Worm (Caenorhabditis elegans) whole organism, L2 larva: ENCODE results near the gene lido-18.

ENCODE experiments used
- R02D3.7 ChIP-seq: fragments of 150-350 bp; optimal IDR thresholded peaks from 2 replicates; lab custom pipeline; 2014; ENCODE audit warnings: missing biosample characterization, missing genetic modification characterization
- alr-1 ChIP-seq: fragments of 150-350 bp; optimal IDR thresholded peaks from 2 replicates; lab custom pipeline; 2014; ENCODE audit warnings: missing biosample characterization, missing genetic modification characterization
- ama-1 ChIP-seq: fragments of 150-350 bp; optimal IDR thresholded peaks from 2 replicates; lab custom pipeline; 2018; ENCODE audit warnings: inconsistent platforms
- crh-2 ChIP-seq: sonication (generic microtip); optimal IDR thresholded peaks from 2 replicates; lab custom pipeline; 2017; ENCODE audit warnings: missing biosample characterization, missing genetic modification characterization
- dmd-4 ChIP-seq: sonication (generic microtip); optimal IDR thresholded peaks from 2 replicates; lab custom pipeline; 2017; ENCODE audit warnings: missing biosample characterization, missing genetic modification characterization
- elt-1 ChIP-seq: fragments of 150-350 bp; optimal IDR thresholded peaks from 2 replicates; lab custom pipeline; 2014; ENCODE audit warnings: missing biosample characterization, missing genetic modification characterization
- lin-39 ChIP-seq: fragments of 150-350 bp; optimal IDR thresholded peaks from 2 replicates; lab custom pipeline; 2014; ENCODE audit warnings: missing biosample characterization, missing genetic modification reagents, missing genetic modification characterization
- mdl-1 ChIP-seq, 2 experiments: fragments of 150-350 bp in 1 of 2; sonication (generic microtip) in 1 of 2; optimal IDR thresholded peaks; 2 replicates each; lab custom pipeline; 2017; ENCODE audit warnings: missing biosample characterization in 2 of 2, missing genetic modification characterization in 2 of 2
- nhr-11 ChIP-seq: fragments of 150-350 bp; optimal IDR thresholded peaks from 2 replicates; lab custom pipeline; 2014; ENCODE audit warnings: missing biosample characterization, missing genetic modification characterization
- nhr-237 ChIP-seq: fragments of 150-350 bp; optimal IDR thresholded peaks from 2 replicates; lab custom pipeline; 2014; ENCODE audit warnings: missing biosample characterization, missing genetic modification characterization
- nhr-77 ChIP-seq: fragments of 150-350 bp; optimal IDR thresholded peaks from 2 replicates; lab custom pipeline; 2014; ENCODE audit warnings: missing biosample characterization, missing genetic modification characterization
- ztf-11 ChIP-seq: sonication (generic microtip); optimal IDR thresholded peaks from 2 replicates; lab custom pipeline; 2017; ENCODE audit warnings: missing biosample characterization, missing genetic modification characterization

- TF ChIP-seq alr-1 (tag; lab: Kevin White, UChicago) = no peak
- no peak for TF ChIP-seq ama-1 (lab: Kevin White, UChicago)
- TF ChIP-seq lin-39 (tag; lab: Kevin White, UChicago) = no peak
- no peak for TF ChIP-seq crh-2
- TF ChIP-seq dmd-4 = no peak
- no peak for TF ChIP-seq nhr-237 (tag; lab: Kevin White, UChicago)
- no peak for TF ChIP-seq R02D3.7
- TF ChIP-seq nhr-11 = no peak
- TF ChIP-seq mdl-1 (tag; optimal IDR thresholded peaks at IDR 0.05; lab: Kevin White, UChicago) = no peak
- TF ChIP-seq elt-1 (tag; lab: Kevin White, UChicago) = no peak
- no peak for TF ChIP-seq ztf-11 (tag; lab: Kevin White, UChicago)
- no peak for TF ChIP-seq nhr-77 (tag; lab: Kevin White, UChicago)
Observed at ce11 chrIII:7655498-7655897, 6.6 kb upstream of the lido-18 start.
